Worm (Caenorhabditis elegans) whole organism, L1 larva: ENCODE data around the gene nkcc-1.

Source experiments
- aha-1 ChIP-seq: fragments of 150-350 bp; optimal IDR thresholded peaks from 2 replicates; lab custom pipeline; 2014; ENCODE audit warnings: missing biosample characterization, missing genetic modification characterization
- aly-2 ChIP-seq: fragments of 150-350 bp; optimal IDR thresholded peaks from 2 replicates; lab custom pipeline; 2014; ENCODE audit warnings: missing biosample characterization, missing genetic modification characterization
- ces-1 ChIP-seq: fragments of 150-350 bp; optimal IDR thresholded peaks from 2 replicates; lab custom pipeline; 2014; ENCODE audit warnings: missing biosample characterization, missing genetic modification reagents, missing genetic modification characterization
- efl-3 ChIP-seq: fragments of 200-800 bp; sonication (Bioruptor generic); optimal IDR thresholded peaks from 2 replicates; lab custom pipeline; 2018; ENCODE audit warnings: mild to moderate bottlenecking, missing genetic modification characterization, missing compliant biosample characterization
- elt-2 ChIP-seq: sonication (generic microtip); optimal IDR thresholded peaks from 2 replicates; lab custom pipeline; 2016; ENCODE audit warnings: missing genetic modification characterization, mild to moderate bottlenecking, inconsistent platforms, missing compliant biosample characterization, missing genetic modification reagents
- fkh-10 ChIP-seq: sonication (generic microtip); optimal IDR thresholded peaks from 2 replicates; lab custom pipeline; 2017; ENCODE audit warnings: missing biosample characterization, missing genetic modification reagents, missing genetic modification characterization
- hpl-2 ChIP-seq: fragments of 150-350 bp; optimal IDR thresholded peaks from 2 replicates; lab custom pipeline; 2014; ENCODE audit warnings: missing biosample characterization, missing genetic modification reagents, missing genetic modification characterization
- lin-15B ChIP-seq: fragments of 150-350 bp; sonication (generic microtip); optimal IDR thresholded peaks from 3 replicates; lab custom pipeline; 2014; ENCODE audit warnings: missing biosample characterization, missing genetic modification characterization
- lir-3 ChIP-seq: sonication (generic microtip); optimal IDR thresholded peaks from 2 replicates; lab custom pipeline; 2016; ENCODE audit warnings: mild to moderate bottlenecking, missing genetic modification characterization, moderate library complexity, missing compliant biosample characterization; ENCODE audit not compliant: poor library complexity
- lsy-2 ChIP-seq, 2 experiments: fragments of 150-350 bp; optimal IDR thresholded peaks; 2 replicates each; lab custom pipeline; 2014; ENCODE audit warnings: missing biosample characterization in 2 of 2, missing genetic modification characterization in 2 of 2
- mef-2 ChIP-seq: fragments of 150-350 bp; optimal IDR thresholded peaks from 2 replicates; lab custom pipeline; 2014; ENCODE audit warnings: missing biosample characterization, missing genetic modification characterization
- pqm-1 ChIP-seq: sonication (generic microtip); optimal IDR thresholded peaks from 3 replicates; lab custom pipeline; 2017; ENCODE audit warnings: missing biosample characterization, missing genetic modification characterization

DNA sequence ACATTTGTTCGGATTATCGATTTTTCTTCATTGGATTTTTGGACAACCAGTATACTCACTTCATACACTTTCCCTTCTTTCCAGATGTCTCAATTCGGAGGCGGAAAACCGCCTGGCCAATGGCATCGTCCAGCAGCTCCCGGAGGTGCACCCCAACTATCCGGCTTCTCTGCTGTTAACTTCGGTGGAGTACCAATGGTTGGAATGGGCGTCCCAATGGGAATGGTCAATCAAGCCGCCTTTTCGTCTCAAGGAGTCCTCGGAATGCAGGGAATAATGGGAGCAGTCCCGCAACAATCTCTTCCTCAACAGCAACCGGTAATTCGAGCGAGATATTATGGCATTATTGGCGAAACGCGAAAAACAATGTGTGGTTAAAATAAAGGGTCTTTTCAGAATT lies 52.4 kb downstream of the nkcc-1 start, which contains the start of gene ccar-1:
- TF ChIP-seq elt-2 (no peak), lsy-2 (tag; optimal IDR thresholded peaks at IDR 0.05; lab: Kevin White, UChicago) (no peak), aha-1 (tag; lab: Kevin White, UChicago) (no peak), fkh-10 (no peak), lir-3 (no peak), hpl-2 (no peak), ces-1 (no peak), pqm-1 (tag; lab: Kevin White, UChicago) (no peak), efl-3 (GFP tag; lab: Kevin White, UChicago) (no peak), mef-2 (tag; lab: Kevin White, UChicago) (no peak), aly-2 (tag; lab: Kevin White, UChicago) (no peak), lin-15B (no peak)
